Worm (Caenorhabditis elegans): Measurements from ENCODE around the gene Y39C12A.9.

- TF ChIP-seq W03F9.2 (tag; optimal IDR thresholded peaks at IDR 0.05): no peak
- no peak for TF ChIP-seq dao-5 (tag; optimal IDR thresholded peaks at IDR 0.05)
- no peak for TF ChIP-seq him-1 (tag; optimal IDR thresholded peaks at IDR 0.05)
Observed at ce11 chrIV:12212814-12213213, 46.2 kb downstream of the Y39C12A.9 start.
